Worm (Caenorhabditis elegans): Measurements from ENCODE around the gene clec-162.

ce11 chrIII:9746665-9747064 lies 21.7 kb upstream of the clec-162 start:
- TF ChIP-seq ets-7 (tag; optimal IDR thresholded peaks at IDR 0.05) (no peak), hmbx-1 (tag; optimal IDR thresholded peaks at IDR 0.05) (no peak), tra-4 (tag; optimal IDR thresholded peaks at IDR 0.05) (no peak), scrt-1 (GFP tag; IDR thresholded peaks at IDR 0.05) (no peak)
